Fruit fly (Drosophila melanogaster) whole organism, embryonic: ENCODE results near the gene PXo.

Source experiments
- Awh ChIP-seq: fragments of 200-800 bp; sonication (Bioruptor generic); IDR thresholded peaks from 2 replicates; pipeline ENCODE4, ENCODE4 v1.3.6; 2022; ENCODE audit warnings: missing biosample characterization, missing genetic modification characterization
- Blimp-1 ChIP-seq: fragments of 200-800 bp; sonication (Bioruptor generic); optimal IDR thresholded peaks from 3 replicates; lab custom pipeline; 2018; ENCODE audit warnings: missing biosample characterization, missing genetic modification characterization, mild to moderate bottlenecking, moderate library complexity, missing genetic modification reagents
- CG10147 ChIP-seq: fragments of 200-800 bp; sonication (Bioruptor generic); optimal IDR thresholded peaks from 2 replicates; lab custom pipeline; 2019; ENCODE audit warnings: missing biosample characterization, mild to moderate bottlenecking, missing genetic modification characterization, moderate library complexity
- CG10543 ChIP-seq: fragments of 200-800 bp; sonication (Bioruptor generic); optimal IDR thresholded peaks from 3 replicates; lab custom pipeline; 2017; ENCODE audit warnings: missing biosample characterization, mild to moderate bottlenecking, missing genetic modification characterization, moderate library complexity
- CG11504 ChIP-seq: fragments of 200-800 bp; sonication (Bioruptor generic); optimal IDR thresholded peaks from 3 replicates; lab custom pipeline; 2019; ENCODE audit warnings: missing biosample characterization, mild to moderate bottlenecking, missing genetic modification characterization, moderate library complexity
- CG11695 ChIP-seq: fragments of 200-800 bp; sonication (Bioruptor generic); IDR thresholded peaks from 3 replicates; pipeline ENCODE4 v1.3.6; 2022; ENCODE audit warnings: missing biosample characterization, missing genetic modification characterization
- CG11696 ChIP-seq: fragments of 200-800 bp; sonication (Bioruptor generic); IDR thresholded peaks from 2 replicates; pipeline ENCODE4 v1.3.6; 2022; ENCODE audit warnings: missing biosample characterization, missing genetic modification characterization
- CG12659 ChIP-seq: fragments of 200-800 bp; sonication (Bioruptor generic); optimal IDR thresholded peaks from 3 replicates; lab custom pipeline; 2017; ENCODE audit warnings: mild to moderate bottlenecking, missing biosample characterization, missing genetic modification reagents, missing genetic modification characterization
- CG15601 ChIP-seq: fragments of 200-800 bp; sonication (Bioruptor generic); optimal IDR thresholded peaks from 3 replicates; lab custom pipeline; 2019; ENCODE audit warnings: missing biosample characterization, mild to moderate bottlenecking, missing genetic modification characterization, moderate library complexity
- CG1602 ChIP-seq: fragments of 200-800 bp; sonication (Bioruptor generic); optimal IDR thresholded peaks from 3 replicates; lab custom pipeline; 2016; ENCODE audit warnings: missing biosample characterization, missing genetic modification characterization
- CG1832 ChIP-seq: fragments of 200-800 bp; sonication (Bioruptor generic); optimal IDR thresholded peaks from 2 replicates; lab custom pipeline; 2017; ENCODE audit warnings: missing biosample characterization, mild to moderate bottlenecking, missing genetic modification characterization, inconsistent platforms
- CG18599 ChIP-seq: fragments of 200-800 bp; sonication (Bioruptor generic); optimal IDR thresholded peaks from 3 replicates; lab custom pipeline; 2017; ENCODE audit warnings: missing biosample characterization, missing genetic modification characterization, mild to moderate bottlenecking, moderate library complexity, missing genetic modification reagents
- CG2202 ChIP-seq: fragments of 200-800 bp; sonication (Bioruptor generic); optimal IDR thresholded peaks from 2 replicates; lab custom pipeline; 2018; ENCODE audit warnings: missing biosample characterization, mild to moderate bottlenecking, missing genetic modification characterization
- CG31441 ChIP-seq: fragments of 200-800 bp; sonication (Bioruptor generic); IDR thresholded peaks from 2 replicates; pipeline ENCODE4 v1.3.6; 2022; ENCODE audit warnings: missing biosample characterization, missing genetic modification characterization
- CG33213 ChIP-seq: fragments of 200-800 bp; sonication (Bioruptor generic); optimal IDR thresholded peaks from 3 replicates; lab custom pipeline; 2016; ENCODE audit warnings: missing biosample characterization, missing genetic modification characterization
- CG33557 ChIP-seq: fragments of 200-800 bp; sonication (Bioruptor generic); optimal IDR thresholded peaks from 2 replicates; lab custom pipeline; 2019; ENCODE audit warnings: missing biosample characterization, mild to moderate bottlenecking, missing genetic modification characterization, moderate library complexity
- CG4360 ChIP-seq: fragments of 200-800 bp; sonication (Bioruptor generic); IDR thresholded peaks from 2 replicates; pipeline ENCODE4 v1.3.6; 2022; ENCODE audit warnings: missing biosample characterization, missing genetic modification characterization
- CG8089 ChIP-seq: fragments of 200-800 bp; sonication (Bioruptor generic); optimal IDR thresholded peaks from 3 replicates; lab custom pipeline; 2016; ENCODE audit warnings: missing biosample characterization, missing genetic modification characterization
- CG8290 ChIP-seq, 3 experiments: fragments of 200-800 bp; sonication (Bioruptor generic); optimal IDR thresholded peaks; 2 replicates each; lab custom pipeline; 2016 to 2019; ENCODE audit warnings: missing biosample characterization in 3 of 3, missing genetic modification characterization in 3 of 3, mild to moderate bottlenecking in 2 of 3, moderate library complexity in 1 of 3
- CG8359 ChIP-seq: fragments of 200-800 bp; sonication (Bioruptor generic); optimal IDR thresholded peaks from 2 replicates; lab custom pipeline; 2017; ENCODE audit warnings: missing biosample characterization, mild to moderate bottlenecking, missing genetic modification characterization, borderline replicate concordance
- CG8388 ChIP-seq: fragments of 200-800 bp; sonication (Bioruptor generic); optimal IDR thresholded peaks from 2 replicates; lab custom pipeline; 2019; ENCODE audit warnings: missing biosample characterization, mild to moderate bottlenecking, missing genetic modification characterization, moderate library complexity
- CG8944 ChIP-seq: fragments of 200-800 bp; sonication (Bioruptor generic); optimal IDR thresholded peaks from 3 replicates; lab custom pipeline; 2016; ENCODE audit warnings: missing biosample characterization, missing genetic modification characterization
- CoRest ChIP-seq: fragments of 200-800 bp; sonication (Bioruptor generic); optimal IDR thresholded peaks from 3 replicates; lab custom pipeline; 2018; ENCODE audit warnings: missing biosample characterization, mild to moderate bottlenecking, missing genetic modification characterization, moderate library complexity
- D19B ChIP-seq: fragments of 200-800 bp; sonication (Bioruptor generic); optimal IDR thresholded peaks from 2 replicates; lab custom pipeline; 2017; ENCODE audit warnings: missing biosample characterization, mild to moderate bottlenecking, missing genetic modification characterization
- Dek ChIP-seq: fragments of 200-800 bp; sonication (Bioruptor generic); optimal IDR thresholded peaks from 3 replicates; lab custom pipeline; 2019; ENCODE audit warnings: missing biosample characterization, mild to moderate bottlenecking, missing genetic modification characterization, moderate library complexity
- Dll ChIP-seq: fragments of 200-800 bp; sonication (Bioruptor generic); IDR thresholded peaks from 4 replicates; pipeline ENCODE4 v1.3.6; 2022; ENCODE audit warnings: missing biosample characterization, missing genetic modification characterization; ENCODE audit not compliant: partially characterized antibody
- Doc2 ChIP-seq: fragments of 200-800 bp; sonication (Bioruptor generic); IDR thresholded peaks from 2 replicates; pipeline ENCODE4 v1.3.6; 2022; ENCODE audit warnings: missing biosample characterization, missing genetic modification characterization
- ERR ChIP-seq: fragments of 200-800 bp; sonication (Bioruptor generic); optimal IDR thresholded peaks from 2 replicates; lab custom pipeline; 2016; ENCODE audit warnings: missing biosample characterization, missing genetic modification characterization
- Eip74EF ChIP-seq, 2 experiments: fragments of 200-800 bp in 1 of 2; fragments of >200 bp in 1 of 2; sonication (Bioruptor generic) in 1 of 2; optimal IDR thresholded peaks; 2 replicates each; lab custom pipeline; 2017 to 2019; ENCODE audit warnings: missing biosample characterization in 2 of 2, missing genetic modification characterization in 2 of 2, mild to moderate bottlenecking in 1 of 2, moderate library complexity in 1 of 2
- Ets65A ChIP-seq: fragments of 200-800 bp; sonication (Bioruptor generic); peaks from one replicate; lab custom pipeline; 2016; ENCODE audit warnings: missing biosample characterization, missing genetic modification characterization
- Hmr ChIP-seq: fragments of 200-800 bp; sonication (Bioruptor generic); optimal IDR thresholded peaks from 3 replicates; lab custom pipeline; 2017; ENCODE audit warnings: mild to moderate bottlenecking, missing biosample characterization, missing genetic modification reagents, missing genetic modification characterization
- Lhr ChIP-seq: fragments of 200-800 bp; sonication (Bioruptor generic); optimal IDR thresholded peaks from 3 replicates; lab custom pipeline; 2017; ENCODE audit warnings: mild to moderate bottlenecking, missing biosample characterization, missing genetic modification reagents, missing genetic modification characterization
- Neu2 ChIP-seq: fragments of 200-800 bp; sonication (Bioruptor generic); optimal IDR thresholded peaks from 3 replicates; lab custom pipeline; 2016; ENCODE audit warnings: missing biosample characterization, missing genetic modification characterization, borderline replicate concordance
- Oli ChIP-seq: fragments of 200-800 bp; sonication (Bioruptor generic); optimal IDR thresholded peaks from 2 replicates; lab custom pipeline; 2018; ENCODE audit warnings: missing biosample characterization, mild to moderate bottlenecking, missing genetic modification characterization, moderate library complexity
- Pdp1 ChIP-seq, 2 experiments: fragments of 200-800 bp; sonication (Bioruptor generic); optimal IDR thresholded peaks; 3 replicates each; lab custom pipeline; 2016; ENCODE audit warnings: missing biosample characterization in 2 of 2, missing genetic modification characterization in 2 of 2, mild to moderate bottlenecking in 1 of 2, moderate library complexity in 1 of 2
- Ssrp ChIP-seq: fragments of 200-800 bp; sonication (Bioruptor generic); optimal IDR thresholded peaks from 2 replicates; lab custom pipeline; 2018; ENCODE audit warnings: missing biosample characterization, mild to moderate bottlenecking, missing genetic modification characterization, moderate library complexity
- Trl ChIP-seq, 3 experiments: fragments of >200 bp in 2 of 3; fragments of 200-800 bp in 1 of 3; sonication (Bioruptor generic) in 1 of 3; optimal IDR thresholded peaks; 2 replicates in 1 of 3; 3 replicates in 2 of 3; lab custom pipeline; 2016 to 2017; ENCODE audit warnings: missing biosample characterization in 1 of 3, missing genetic modification characterization in 1 of 3
- chm ChIP-seq: fragments of 200-800 bp; sonication (Bioruptor generic); IDR thresholded peaks from 2 replicates; pipeline ENCODE4 v1.3.6; 2022; ENCODE audit warnings: missing biosample characterization, missing genetic modification characterization
- crc ChIP-seq: fragments of 200-800 bp; sonication (Bioruptor generic); optimal IDR thresholded peaks from 2 replicates; lab custom pipeline; 2016; ENCODE audit warnings: missing biosample characterization, missing genetic modification characterization
- cwo ChIP-seq: fragments of 200-800 bp; sonication (Bioruptor generic); optimal IDR thresholded peaks from 3 replicates; lab custom pipeline; 2017; ENCODE audit warnings: missing biosample characterization, missing genetic modification characterization, mild to moderate bottlenecking, moderate library complexity, missing genetic modification reagents
- hkb ChIP-seq, 2 experiments: fragments of 200-800 bp in 1 of 2; fragments of >200 bp in 1 of 2; sonication (Bioruptor generic) in 1 of 2; IDR thresholded peaks in 1 of 2; optimal IDR thresholded peaks in 1 of 2; 2 replicates each; pipeline versions ENCODE4 v1.3.6 to Lab custom; 2017 to 2022; ENCODE audit warnings: missing biosample characterization in 1 of 2, missing genetic modification characterization in 1 of 2
- jigr1 ChIP-seq: fragments of 200-800 bp; sonication (Bioruptor generic); IDR thresholded peaks from 3 replicates; pipeline ENCODE4 v1.3.6; 2022; ENCODE audit warnings: missing biosample characterization, missing genetic modification characterization
- jing ChIP-seq: fragments of 200-800 bp; sonication (Bioruptor generic); optimal IDR thresholded peaks from 2 replicates; lab custom pipeline; 2018; ENCODE audit warnings: missing biosample characterization, mild to moderate bottlenecking, missing genetic modification characterization
- knrl ChIP-seq: fragments of 200-800 bp; sonication (Bioruptor generic); IDR thresholded peaks from 3 replicates; pipeline ENCODE4 v1.3.6; 2022; ENCODE audit warnings: missing biosample characterization, missing genetic modification characterization; ENCODE audit not compliant: partially characterized antibody
- nerfin-2 ChIP-seq: fragments of 200-800 bp; sonication (Bioruptor generic); IDR thresholded peaks from 2 replicates; pipeline ENCODE4 v1.3.6; 2022; ENCODE audit warnings: missing biosample characterization, missing genetic modification characterization; ENCODE audit not compliant: partially characterized antibody
- pum ChIP-seq: fragments of 200-800 bp; sonication (Bioruptor generic); optimal IDR thresholded peaks from 2 replicates; lab custom pipeline; 2016; ENCODE audit warnings: missing biosample characterization, missing genetic modification characterization
- sd ChIP-seq: fragments of 200-800 bp; sonication (Bioruptor generic); optimal IDR thresholded peaks from 3 replicates; lab custom pipeline; 2018; ENCODE audit warnings: missing biosample characterization, mild to moderate bottlenecking, missing genetic modification characterization, moderate library complexity
- ttk ChIP-seq: fragments of 200-800 bp; sonication (Bioruptor generic); IDR thresholded peaks from 2 replicates; pipeline ENCODE4 v2.1.2; 2022; ENCODE audit warnings: missing biosample characterization, missing genetic modification characterization

PXo gene

DNA sequence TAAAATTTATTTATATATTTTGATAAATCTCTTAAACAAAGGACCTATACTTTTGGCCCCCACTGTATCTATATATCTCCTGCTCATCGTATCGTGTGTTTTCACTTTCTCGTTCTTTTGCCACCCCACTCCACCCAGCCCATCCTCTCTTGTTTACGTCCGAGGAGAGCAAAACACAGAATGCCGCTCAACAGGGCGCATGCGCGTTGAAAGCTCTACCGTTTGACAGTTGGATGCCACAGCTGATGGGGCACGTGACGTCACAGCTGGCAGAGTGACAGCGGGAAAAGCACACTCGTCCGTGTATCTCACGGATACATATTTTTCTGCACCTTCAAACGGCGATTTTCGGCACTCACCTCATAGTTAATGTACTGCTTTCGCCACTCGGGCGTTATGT, 338 bp downstream of the PXo start:
- peak; percentile 4 for TF ChIP-seq Oli
- no peak for TF ChIP-seq ERR
- TF ChIP-seq Pdp1 (GFP tag; optimal IDR thresholded peaks at IDR 0.05; lab: Kevin White, UChicago) = no peak
- no peak for TF ChIP-seq jing (GFP tag; lab: Kevin White, UChicago)
- TF ChIP-seq Eip74EF (GFP tag; optimal IDR thresholded peaks at IDR 0.05; lab: Kevin White, UChicago) = no peak
- TF ChIP-seq Doc2 (GFP tag; lab: Robert Waterston, UW) = no peak
- no peak for TF ChIP-seq Dll (GFP tag; lab: Robert Waterston, UW)
- TF ChIP-seq CG1832 (GFP tag; lab: Kevin White, UChicago) = no peak
- no peak for TF ChIP-seq CG12659 (GFP tag; lab: Kevin White, UChicago)
- no peak for TF ChIP-seq crc
- no peak for TF ChIP-seq Neu2 (GFP tag; lab: Kevin White, UChicago)
- no peak for TF ChIP-seq pum (GFP tag; lab: Kevin White, UChicago)
- TF ChIP-seq Ssrp (tag; lab: Kevin White, UChicago) = no peak
- TF ChIP-seq CG31441 (GFP tag; lab: Robert Waterston, UW) = 0 out of 2 replicates have a peak, but pooled peaks have one; percentile 12
- TF ChIP-seq CG11504 (tag; lab: Kevin White, UChicago) = no peak
- TF ChIP-seq nerfin-2 = no peak
- TF ChIP-seq CG33213 (GFP tag; lab: Kevin White, UChicago) = no peak
- TF ChIP-seq chm (GFP tag; lab: Robert Waterston, UW) = no peak
- TF ChIP-seq CG11696 (GFP tag; lab: Robert Waterston, UW) = peak; percentile 47
- TF ChIP-seq jigr1 (GFP tag; lab: Robert Waterston, UW) = no peak
- TF ChIP-seq hkb (optimal IDR thresholded peaks at IDR 0.05; lab: Kevin White, UChicago) = no peak
- peak; percentile 42; the same call in 1 of the 2 replicates for TF ChIP-seq hkb (GFP tag; IDR thresholded peaks at IDR 0.05; lab: Robert Waterston, UW)
- peak; percentile 0 for TF ChIP-seq cwo (GFP tag; lab: Kevin White, UChicago)
- TF ChIP-seq CG8359 (GFP tag; lab: Kevin White, UChicago) = no peak
- peak in 1 of 2 experiments; percentile 17 for TF ChIP-seq Trl (optimal IDR thresholded peaks at IDR 0.05; lab: Kevin White, UChicago)
- TF ChIP-seq Trl (GFP tag; optimal IDR thresholded peaks at IDR 0.05; lab: Kevin White, UChicago) = no peak
- TF ChIP-seq CG33557 (GFP tag; lab: Kevin White, UChicago) = no peak
- no peak for TF ChIP-seq ttk (GFP tag; lab: Robert Waterston, UW)
- no peak for TF ChIP-seq CG15601 (tag; lab: Kevin White, UChicago)
- TF ChIP-seq CG4360 (GFP tag; lab: Robert Waterston, UW) = no peak
- TF ChIP-seq Hmr (GFP tag; lab: Kevin White, UChicago) = peak; percentile 14
- TF ChIP-seq CG1602 (GFP tag; lab: Kevin White, UChicago) = no peak
- no peak for TF ChIP-seq CoRest
- TF ChIP-seq CG10147 (GFP tag; lab: Kevin White, UChicago) = no peak
- peak; percentile 22 for TF ChIP-seq Blimp-1 (GFP tag; lab: Kevin White, UChicago)
- TF ChIP-seq CG2202 (tag; lab: Kevin White, UChicago) = no peak
- TF ChIP-seq Dek = no peak
- peak; percentile 23; the same call in 1 of the 3 replicates for TF ChIP-seq knrl (GFP tag; lab: Robert Waterston, UW)
- TF ChIP-seq sd (tag; lab: Kevin White, UChicago) = no peak
- 0 out of 2 replicates have a peak, but pooled peaks have one; percentile 9 for TF ChIP-seq Awh (GFP tag; lab: Robert Waterston, UW)
- no peak for TF ChIP-seq D19B (GFP tag; lab: Kevin White, UChicago)
- TF ChIP-seq CG11695 (GFP tag; lab: Robert Waterston, UW) = 0 out of 3 replicates have a peak, but pooled peaks have one; percentile 34
- TF ChIP-seq Ets65A (GFP tag; lab: Kevin White, UChicago) = no peak
- TF ChIP-seq CG8388 = peak; percentile 35
- no peak for TF ChIP-seq Lhr (GFP tag; lab: Kevin White, UChicago)
- no peak for TF ChIP-seq CG8290 (GFP tag; optimal IDR thresholded peaks at IDR 0.05; lab: Kevin White, UChicago)
- peak in 1 of 2 experiments; percentile 5 for TF ChIP-seq CG8290 (tag; optimal IDR thresholded peaks at IDR 0.05; lab: Kevin White, UChicago)
- peak; percentile 4 for TF ChIP-seq CG10543 (GFP tag; lab: Kevin White, UChicago)
- no peak for TF ChIP-seq CG18599 (GFP tag; lab: Kevin White, UChicago)
- TF ChIP-seq CG8089 = no peak
- no peak for TF ChIP-seq CG8944 (GFP tag; lab: Kevin White, UChicago)
